Worm (Caenorhabditis elegans) whole organism, young adult: ENCODE data around the gene pqn-27.

Source experiments
- B0019.2 ChIP-seq: fragments of 200-800 bp; sonication (Bioruptor generic); conservative IDR thresholded peaks from 2 replicates; pipeline ENCODE4 v1.3.6; 2022; ENCODE audit warnings: missing genetic modification reagents, missing genetic modification characterization, missing compliant biosample characterization
- F49E8.2 ChIP-seq: sonication (generic microtip); optimal IDR thresholded peaks from 3 replicates; lab custom pipeline; 2017; ENCODE audit warnings: missing genetic modification characterization, mild to moderate bottlenecking, missing compliant biosample characterization, antibody characterized with exemption, moderate library complexity; ENCODE audit not compliant: insufficient read depth
- Y79H2A.3 ChIP-seq: fragments of 200-800 bp; sonication (Bioruptor generic); conservative IDR thresholded peaks from 2 replicates; pipeline ENCODE4 v1.3.6; 2022; ENCODE audit warnings: missing genetic modification reagents, missing genetic modification characterization, missing compliant biosample characterization
- attf-3 ChIP-seq: fragments of 200-800 bp; sonication (Bioruptor generic); conservative IDR thresholded peaks from 2 replicates; pipeline ENCODE4 v1.3.6; 2022; ENCODE audit warnings: missing genetic modification reagents, missing genetic modification characterization, missing compliant biosample characterization
- cebp-1 ChIP-seq, 2 experiments: fragments of 200-800 bp in 1 of 2; sonication (Bioruptor generic) in 1 of 2; sonication (generic microtip) in 1 of 2; IDR thresholded peaks in 1 of 2; optimal IDR thresholded peaks in 1 of 2; 2 replicates each; pipeline versions ENCODE4 v1.3.6 to Lab custom; 2017 to 2022; ENCODE audit warnings: missing compliant biosample characterization in 2 of 2, missing genetic modification characterization in 2 of 2, mild to moderate bottlenecking in 1 of 2, missing genetic modification reagents in 1 of 2, moderate library complexity in 1 of 2
- cebp-2 ChIP-seq: fragments of 200-800 bp; sonication (Bioruptor generic); IDR thresholded peaks from 2 replicates; pipeline ENCODE4 v1.3.6; 2022; ENCODE audit warnings: missing genetic modification characterization, missing compliant biosample characterization
- ceh-91 ChIP-seq: fragments of 200-800 bp; sonication (Bioruptor generic); IDR thresholded peaks from 2 replicates; pipeline ENCODE4 v1.3.6; 2022; ENCODE audit warnings: missing genetic modification reagents, missing genetic modification characterization, missing compliant biosample characterization
- dpl-1 ChIP-seq: fragments of 150-350 bp; optimal IDR thresholded peaks from 2 replicates; lab custom pipeline; 2014; ENCODE audit warnings: missing biosample characterization, missing genetic modification reagents, missing genetic modification characterization
- egrh-3 ChIP-seq: fragments of 200-800 bp; sonication (Bioruptor generic); IDR thresholded peaks from 2 replicates; pipeline ENCODE4 v1.3.6; 2022; ENCODE audit warnings: missing genetic modification reagents, missing genetic modification characterization, missing compliant biosample characterization
- hmg-1.2 ChIP-seq: fragments of 200-800 bp; sonication (Bioruptor generic); IDR thresholded peaks from 2 replicates; pipeline ENCODE4 v1.3.6; 2022; ENCODE audit warnings: missing genetic modification reagents, missing genetic modification characterization, missing compliant biosample characterization
- lin-40 ChIP-seq: sonication (generic microtip); optimal IDR thresholded peaks from 2 replicates; lab custom pipeline; 2016; ENCODE audit warnings: missing genetic modification characterization, mild to moderate bottlenecking, missing compliant biosample characterization, missing genotype, missing genetic modification reagents
- lsy-27 ChIP-seq: sonication (generic microtip); optimal IDR thresholded peaks from 2 replicates; lab custom pipeline; 2017; ENCODE audit warnings: missing genetic modification characterization, mild to moderate bottlenecking, missing compliant biosample characterization, antibody characterized with exemption, missing genotype, borderline replicate concordance; ENCODE audit not compliant: insufficient read depth
- mxl-1 ChIP-seq: sonication (generic microtip); optimal IDR thresholded peaks from 2 replicates; lab custom pipeline; 2016; ENCODE audit warnings: missing genetic modification characterization, missing compliant biosample characterization
- nhr-120 ChIP-seq: fragments of 200-800 bp; sonication (Bioruptor generic); IDR thresholded peaks from 2 replicates; pipeline ENCODE4 v1.3.6; 2022; ENCODE audit warnings: missing genetic modification characterization, missing compliant biosample characterization
- nhr-179 ChIP-seq: sonication (generic microtip); optimal IDR thresholded peaks from 2 replicates; lab custom pipeline; 2016; ENCODE audit warnings: mild to moderate bottlenecking, missing genetic modification characterization, missing compliant biosample characterization
- sea-2 ChIP-seq: fragments of 200-800 bp; sonication (Bioruptor generic); IDR thresholded peaks from 2 replicates; pipeline ENCODE4 v1.3.6; 2022; ENCODE audit warnings: missing genetic modification characterization, missing compliant biosample characterization
- unc-130 ChIP-seq: sonication (generic microtip); optimal IDR thresholded peaks from 2 replicates; lab custom pipeline; 2016; ENCODE audit warnings: missing genetic modification reagents, missing genetic modification characterization, missing compliant biosample characterization
- zfh-2 ChIP-seq: fragments of 200-800 bp; sonication (Bioruptor generic); conservative IDR thresholded peaks from 2 replicates; pipeline ENCODE4 v1.3.6; 2022; ENCODE audit warnings: missing genetic modification reagents, missing genetic modification characterization, missing compliant biosample characterization
- ztf-25 ChIP-seq: fragments of 200-800 bp; sonication (Bioruptor generic); IDR thresholded peaks from 2 replicates; pipeline ENCODE4 v1.3.6; 2022; ENCODE audit warnings: missing genetic modification reagents, missing genetic modification characterization, missing compliant biosample characterization
- ztf-26 ChIP-seq: sonication (generic microtip); optimal IDR thresholded peaks from 2 replicates; lab custom pipeline; 2017; ENCODE audit warnings: missing genetic modification characterization, missing compliant biosample characterization

pqn-27 gene

ce11 chrII:13402680-13403079 is 57.8 kb downstream of the pqn-27 start, which contains the start of gene pinn-4:
pinn-4 (plus strand) TSS chrII:13402980.
- no peak for TF ChIP-seq cebp-1 (GFP tag; IDR thresholded peaks at IDR 0.05; lab: Robert Waterston, UW)
- no peak for TF ChIP-seq cebp-1 (tag; optimal IDR thresholded peaks at IDR 0.05; lab: Kevin White, UChicago)
- no peak for TF ChIP-seq sea-2 (GFP tag; lab: Robert Waterston, UW)
- no peak for TF ChIP-seq ztf-26
- no peak for TF ChIP-seq mxl-1
- TF ChIP-seq lin-40 = no peak
- TF ChIP-seq unc-130 (GFP tag; lab: Kevin White, UChicago) = no peak
- TF ChIP-seq hmg-1.2 = no peak
- TF ChIP-seq lsy-27 (tag; lab: Kevin White, UChicago) = no peak

- TF ChIP-seq B0019.2 (GFP tag; lab: Robert Waterston, UW) (no peak), nhr-179 (no peak), attf-3 (GFP tag; lab: Robert Waterston, UW) (no peak), ztf-25 (GFP tag; lab: Robert Waterston, UW) (no peak), dpl-1 (no peak), cebp-2 (GFP tag; lab: Robert Waterston, UW) (0 out of 2 replicates have a peak, but pooled peaks have one; percentile 46), nhr-120 (GFP tag; lab: Robert Waterston, UW) (no peak), Y79H2A.3 (GFP tag; lab: Robert Waterston, UW) (no peak), F49E8.2 (no peak), ceh-91 (GFP tag; lab: Robert Waterston, UW) (no peak), zfh-2 (peak; percentile 85), egrh-3 (GFP tag; lab: Robert Waterston, UW) (peak; percentile 41; the same call in 1 of the 2 replicates)
- TF ChIP-seq, all 124 proteins: peak for 3
Observed at ce11 chrII:13401549-13401948, 58.9 kb downstream of the pqn-27 start.
